Worm (Caenorhabditis elegans) whole organism, L2 larva: Measurements from ENCODE around the gene irld-18.

Source experiments
- C34F6.9 ChIP-seq: fragments of 150-350 bp; optimal IDR thresholded peaks from 2 replicates; lab custom pipeline; 2014; ENCODE audit warnings: missing biosample characterization, missing genetic modification characterization
- fos-1 ChIP-seq: fragments of 150-350 bp; optimal IDR thresholded peaks from 2 replicates; lab custom pipeline; 2014; ENCODE audit warnings: missing biosample characterization, missing genetic modification characterization
- zag-1 ChIP-seq: fragments of 150-350 bp; optimal IDR thresholded peaks from 2 replicates; lab custom pipeline; 2014; ENCODE audit warnings: missing biosample characterization, missing genetic modification characterization

DNA sequence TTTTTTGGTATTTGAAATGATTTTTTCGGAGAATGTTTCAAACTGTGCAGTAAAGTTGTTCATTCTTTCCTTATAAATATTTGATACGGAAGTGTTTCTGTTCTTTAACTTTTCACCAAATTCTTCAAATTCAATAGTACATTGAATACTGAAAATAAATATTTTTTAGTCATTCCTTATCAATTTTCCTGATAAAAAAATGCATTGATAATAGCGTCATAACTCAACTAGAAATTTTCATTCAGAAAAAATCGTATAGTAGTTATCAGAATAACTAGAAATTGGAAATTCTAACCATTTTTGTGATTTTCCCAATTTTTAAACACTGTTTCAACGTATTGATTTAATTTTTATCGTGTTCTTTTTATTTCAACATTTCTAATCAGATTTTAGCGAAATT, 21.6 kb downstream of the irld-18 start:
- peak; percentile 51 for TF ChIP-seq fos-1
- no peak for TF ChIP-seq zag-1
- TF ChIP-seq C34F6.9 (tag; lab: Kevin White, UChicago): no peak
